Worm (Caenorhabditis elegans) whole organism, late embryonic: Measurements from ENCODE around the gene rpl-23.

Experiments used
- C08G9.2 ChIP-seq: sonication (generic microtip); optimal IDR thresholded peaks from 2 replicates; lab custom pipeline; 2016; ENCODE audit warnings: mild to moderate bottlenecking, missing genetic modification characterization, moderate library complexity, missing compliant biosample characterization
- F13H6.1 ChIP-seq: sonication (generic microtip); optimal IDR thresholded peaks from 2 replicates; lab custom pipeline; 2016; ENCODE audit warnings: missing genetic modification characterization, missing compliant biosample characterization
- K02D7.2 ChIP-seq: sonication (generic microtip); optimal IDR thresholded peaks from 2 replicates; lab custom pipeline; 2017; ENCODE audit warnings: mild to moderate bottlenecking, missing genetic modification characterization, missing compliant biosample characterization
- K09A11.1 ChIP-seq: sonication (generic microtip); optimal IDR thresholded peaks from 2 replicates; lab custom pipeline; 2017; ENCODE audit warnings: antibody characterized with exemption, mild to moderate bottlenecking, missing genetic modification characterization, missing compliant biosample characterization; ENCODE audit not compliant: insufficient read depth
- T23F11.4 ChIP-seq: fragments of 200-800 bp; sonication (Bioruptor generic); optimal IDR thresholded peaks from 2 replicates; lab custom pipeline; 2018; ENCODE audit warnings: mild to moderate bottlenecking, missing genetic modification characterization, missing compliant biosample characterization
- Y22D7AL.16 ChIP-seq: sonication (generic microtip); optimal IDR thresholded peaks from 2 replicates; lab custom pipeline; 2016; ENCODE audit warnings: missing genetic modification characterization, missing compliant biosample characterization
- ahr-1 ChIP-seq: sonication (generic microtip); optimal IDR thresholded peaks from 2 replicates; lab custom pipeline; 2016; ENCODE audit warnings: missing genetic modification characterization, missing compliant biosample characterization
- ceh-14 ChIP-seq: sonication (generic microtip); optimal IDR thresholded peaks from 2 replicates; lab custom pipeline; 2016; ENCODE audit warnings: missing genotype, missing genetic modification characterization, missing compliant biosample characterization
- ceh-18 ChIP-seq: sonication (generic microtip); optimal IDR thresholded peaks from 2 replicates; lab custom pipeline; 2016; ENCODE audit warnings: missing genetic modification characterization, missing compliant biosample characterization
- ceh-19 ChIP-seq: fragments of 200-800 bp; sonication (Bioruptor generic); optimal IDR thresholded peaks from 2 replicates; lab custom pipeline; 2018; ENCODE audit warnings: mild to moderate bottlenecking, missing genetic modification characterization, missing compliant biosample characterization
- ceh-2 ChIP-seq: sonication (generic microtip); optimal IDR thresholded peaks from 2 replicates; lab custom pipeline; 2016; ENCODE audit warnings: missing genotype, missing genetic modification characterization, missing compliant biosample characterization
- ceh-30 ChIP-seq: fragments of 150-350 bp; optimal IDR thresholded peaks from 2 replicates; lab custom pipeline; 2014; ENCODE audit warnings: missing biosample characterization, missing genetic modification characterization
- ceh-31 ChIP-seq: sonication (generic microtip); optimal IDR thresholded peaks from 2 replicates; lab custom pipeline; 2016; ENCODE audit warnings: missing genetic modification characterization, missing compliant biosample characterization
- ceh-48 ChIP-seq: sonication (generic microtip); optimal IDR thresholded peaks from 2 replicates; lab custom pipeline; 2016; ENCODE audit warnings: missing genetic modification characterization, inconsistent platforms, missing compliant biosample characterization
- ceh-9 ChIP-seq: sonication (generic microtip); optimal IDR thresholded peaks from 2 replicates; lab custom pipeline; 2016; ENCODE audit warnings: mild to moderate bottlenecking, missing genetic modification characterization, inconsistent platforms, missing compliant biosample characterization
- dmd-4 ChIP-seq: sonication (generic microtip); optimal IDR thresholded peaks from 2 replicates; lab custom pipeline; 2016; ENCODE audit warnings: borderline replicate concordance, missing genetic modification characterization, missing compliant biosample characterization
- elt-2 ChIP-seq: sonication (generic microtip); optimal IDR thresholded peaks from 2 replicates; lab custom pipeline; 2016; ENCODE audit warnings: missing genetic modification reagents, missing genetic modification characterization, missing compliant biosample characterization
- elt-4 ChIP-seq: sonication (generic microtip); optimal IDR thresholded peaks from 2 replicates; lab custom pipeline; 2016; ENCODE audit warnings: missing genetic modification characterization, missing compliant biosample characterization
- ets-4 ChIP-seq: sonication (generic microtip); optimal IDR thresholded peaks from 2 replicates; lab custom pipeline; 2016; ENCODE audit warnings: missing genetic modification characterization, missing compliant biosample characterization
- eyg-1 ChIP-seq: sonication (generic microtip); optimal IDR thresholded peaks from 2 replicates; lab custom pipeline; 2016; ENCODE audit warnings: missing genotype, missing genetic modification characterization, missing compliant biosample characterization
- fkh-10 ChIP-seq: fragments of 150-350 bp; optimal IDR thresholded peaks from 2 replicates; lab custom pipeline; 2014; ENCODE audit warnings: missing biosample characterization, missing genetic modification reagents, missing genetic modification characterization
- gmeb-2 ChIP-seq: sonication (generic microtip); optimal IDR thresholded peaks from 2 replicates; lab custom pipeline; 2016; ENCODE audit warnings: missing genetic modification characterization, inconsistent platforms, missing compliant biosample characterization
- hlh-13 ChIP-seq: fragments of 200-800 bp; sonication (Bioruptor generic); optimal IDR thresholded peaks from 2 replicates; lab custom pipeline; 2018; ENCODE audit warnings: mild to moderate bottlenecking, missing genetic modification characterization, missing compliant biosample characterization
- hlh-15 ChIP-seq: sonication (generic microtip); optimal IDR thresholded peaks from 2 replicates; lab custom pipeline; 2016; ENCODE audit warnings: missing genetic modification characterization, missing compliant biosample characterization
- hlh-30 ChIP-seq: sonication (generic microtip); optimal IDR thresholded peaks from 2 replicates; lab custom pipeline; 2017; ENCODE audit warnings: antibody characterized with exemption, missing genetic modification characterization, missing compliant biosample characterization; ENCODE audit not compliant: insufficient read depth
- hlh-6 ChIP-seq: sonication (generic microtip); optimal IDR thresholded peaks from 2 replicates; lab custom pipeline; 2016; ENCODE audit warnings: missing genotype, missing genetic modification characterization, missing compliant biosample characterization
- hlh-8 ChIP-seq: sonication (generic microtip); optimal IDR thresholded peaks from 2 replicates; lab custom pipeline; 2016; ENCODE audit warnings: missing genotype, missing genetic modification characterization, missing compliant biosample characterization
- lim-6 ChIP-seq: sonication (generic microtip); optimal IDR thresholded peaks from 2 replicates; lab custom pipeline; 2016; ENCODE audit warnings: missing genetic modification characterization, missing compliant biosample characterization
- lin-11 ChIP-seq: fragments of 200-800 bp; sonication (Bioruptor generic); optimal IDR thresholded peaks from 2 replicates; lab custom pipeline; 2018; ENCODE audit warnings: mild to moderate bottlenecking, missing genetic modification characterization, missing compliant biosample characterization
- nfya-1 ChIP-seq: sonication (generic microtip); optimal IDR thresholded peaks from 2 replicates; lab custom pipeline; 2017; ENCODE audit warnings: missing genetic modification characterization, mild to moderate bottlenecking, missing compliant biosample characterization, antibody characterized with exemption, moderate library complexity
- nhr-232 ChIP-seq: sonication (generic microtip); optimal IDR thresholded peaks from 2 replicates; lab custom pipeline; 2016; ENCODE audit warnings: missing genetic modification characterization, missing compliant biosample characterization
- npax-4 ChIP-seq: sonication (generic microtip); optimal IDR thresholded peaks from 2 replicates; lab custom pipeline; 2016; ENCODE audit warnings: missing genetic modification characterization, missing compliant biosample characterization
- odd-2 ChIP-seq: sonication (generic microtip); optimal IDR thresholded peaks from 2 replicates; lab custom pipeline; 2017; ENCODE audit warnings: antibody characterized with exemption, mild to moderate bottlenecking, missing genetic modification characterization, missing compliant biosample characterization
- pat-9 ChIP-seq: fragments of 200-800 bp; sonication (Bioruptor generic); optimal IDR thresholded peaks from 2 replicates; lab custom pipeline; 2018; ENCODE audit warnings: mild to moderate bottlenecking, missing genetic modification characterization, moderate library complexity, missing compliant biosample characterization
- pax-1 ChIP-seq: fragments of 150-350 bp; optimal IDR thresholded peaks from 2 replicates; lab custom pipeline; 2014; ENCODE audit warnings: missing biosample characterization, missing genetic modification characterization
- pha-2 ChIP-seq: sonication (generic microtip); optimal IDR thresholded peaks from 2 replicates; lab custom pipeline; 2017; ENCODE audit warnings: mild to moderate bottlenecking, missing genetic modification characterization, missing compliant biosample characterization
- pha-4 ChIP-seq: fragments of 150-350 bp; optimal IDR thresholded peaks from 2 replicates; lab custom pipeline; 2018; ENCODE audit warnings: missing biosample characterization, missing genetic modification reagents, missing genetic modification characterization
- pqm-1 ChIP-seq: sonication (generic microtip); optimal IDR thresholded peaks from 2 replicates; lab custom pipeline; 2016; ENCODE audit warnings: missing genetic modification characterization, missing compliant biosample characterization
- pros-1 ChIP-seq: fragments of 150-350 bp; optimal IDR thresholded peaks from 2 replicates; lab custom pipeline; 2014; ENCODE audit warnings: missing biosample characterization, missing genetic modification reagents, missing genetic modification characterization
- ref-2 ChIP-seq: sonication (generic microtip); optimal IDR thresholded peaks from 2 replicates; lab custom pipeline; 2016; ENCODE audit warnings: missing genetic modification characterization, missing compliant biosample characterization
- rnt-1 ChIP-seq: sonication (generic microtip); optimal IDR thresholded peaks from 2 replicates; lab custom pipeline; 2016; ENCODE audit warnings: missing genetic modification characterization, missing compliant biosample characterization
- sdc-2 ChIP-seq: sonication (generic microtip); optimal IDR thresholded peaks from 2 replicates; lab custom pipeline; 2016; ENCODE audit warnings: missing genotype, missing genetic modification characterization, missing compliant biosample characterization
- sox-2 ChIP-seq: fragments of 200-800 bp; sonication (Bioruptor generic); IDR thresholded peaks from 2 replicates; pipeline ENCODE4 v1.3.6; 2022; ENCODE audit warnings: missing genetic modification reagents, missing genetic modification characterization, missing compliant biosample characterization
- sox-4 ChIP-seq: sonication (generic microtip); optimal IDR thresholded peaks from 2 replicates; lab custom pipeline; 2017; ENCODE audit warnings: mild to moderate bottlenecking, missing genetic modification characterization, inconsistent platforms, missing compliant biosample characterization
- syd-9 ChIP-seq: sonication (generic microtip); optimal IDR thresholded peaks from 2 replicates; lab custom pipeline; 2016; ENCODE audit warnings: mild to moderate bottlenecking, missing genetic modification characterization, moderate library complexity, missing compliant biosample characterization
- tbx-2 ChIP-seq: sonication (generic microtip); optimal IDR thresholded peaks from 2 replicates; lab custom pipeline; 2016; ENCODE audit warnings: missing genetic modification characterization, missing compliant biosample characterization
- tbx-7 ChIP-seq: sonication (generic microtip); optimal IDR thresholded peaks from 2 replicates; lab custom pipeline; 2016; ENCODE audit warnings: missing genotype, missing genetic modification characterization, missing compliant biosample characterization
- ttx-3 ChIP-seq: sonication (generic microtip); optimal IDR thresholded peaks from 2 replicates; lab custom pipeline; 2016; ENCODE audit warnings: missing genetic modification reagents, missing genetic modification characterization, missing compliant biosample characterization
- unc-3 ChIP-seq, 2 experiments: fragments of 200-800 bp in 1 of 2; sonication (Bioruptor generic) in 1 of 2; sonication (generic microtip) in 1 of 2; conservative IDR thresholded peaks in 1 of 2; optimal IDR thresholded peaks in 1 of 2; 2 replicates each; pipeline versions ENCODE4 v1.3.6 to Lab custom; 2016 to 2022; ENCODE audit warnings: missing compliant biosample characterization in 2 of 2, missing genetic modification characterization in 2 of 2, missing genetic modification reagents in 1 of 2
- unc-42 ChIP-seq: sonication (generic microtip); optimal IDR thresholded peaks from 2 replicates; lab custom pipeline; 2016; ENCODE audit warnings: missing genotype, missing genetic modification characterization, missing compliant biosample characterization
- unc-55 ChIP-seq: sonication (generic microtip); optimal IDR thresholded peaks from 2 replicates; lab custom pipeline; 2017; ENCODE audit warnings: missing biosample characterization, missing genetic modification reagents, missing genetic modification characterization
- unc-86 ChIP-seq: sonication (generic microtip); optimal IDR thresholded peaks from 2 replicates; lab custom pipeline; 2016; ENCODE audit warnings: missing genetic modification characterization, missing compliant biosample characterization
- ztf-16 ChIP-seq: sonication (generic microtip); optimal IDR thresholded peaks from 2 replicates; lab custom pipeline; 2017; ENCODE audit warnings: missing genetic modification characterization, missing compliant biosample characterization

rpl-23 gene

ce11 chrIII:5678935-5679334, 27.0 kb downstream of the rpl-23 start, which contains the start of the genes ska-3 and rps-12:
Gene ska-3, minus strand, starts transcription at chrIII:5679005.
Gene rps-12, plus strand, starts transcription at chrIII:5679298.
- no peak for TF ChIP-seq K02D7.2
- no peak for TF ChIP-seq eyg-1
- peak; percentile 64 for TF ChIP-seq ceh-30
- no peak for TF ChIP-seq hlh-13 (GFP tag; lab: Kevin White, UChicago)
- TF ChIP-seq ceh-14 (tag; lab: Kevin White, UChicago), result peak; percentile 62
- TF ChIP-seq elt-4 (tag; lab: Kevin White, UChicago), result no peak
- TF ChIP-seq ztf-16, result peak; percentile 78
- no peak for TF ChIP-seq unc-3 (GFP tag; conservative IDR thresholded peaks at IDR 0.05; lab: Robert Waterston, UW)
- peak; percentile 56 for TF ChIP-seq unc-3 (tag; optimal IDR thresholded peaks at IDR 0.05; lab: Kevin White, UChicago)
- TF ChIP-seq ahr-1 (tag; lab: Kevin White, UChicago), result no peak
- TF ChIP-seq tbx-2 (tag; lab: Kevin White, UChicago), result peak; percentile 94
- no peak for TF ChIP-seq lim-6 (tag; lab: Kevin White, UChicago)
- TF ChIP-seq rnt-1 (tag; lab: Kevin White, UChicago), result peak; percentile 87
- TF ChIP-seq elt-2, result peak; percentile 69
- no peak for TF ChIP-seq sox-4 (tag; lab: Kevin White, UChicago)
- TF ChIP-seq odd-2 (tag; lab: Kevin White, UChicago), result no peak
- TF ChIP-seq T23F11.4 (GFP tag; lab: Kevin White, UChicago), result no peak
- TF ChIP-seq F13H6.1 (tag; lab: Kevin White, UChicago), result peak; percentile 21
- peak; percentile 74 for TF ChIP-seq unc-86
- peak; percentile 48 for TF ChIP-seq syd-9 (tag; lab: Kevin White, UChicago)
- peak; percentile 59 for TF ChIP-seq ceh-2
- TF ChIP-seq C08G9.2 (tag; lab: Kevin White, UChicago), result peak; percentile 35
- TF ChIP-seq tbx-7, result peak; percentile 41
- peak; percentile 94 for TF ChIP-seq ceh-18 (tag; lab: Kevin White, UChicago)
- peak; percentile 96 for TF ChIP-seq nfya-1 (tag; lab: Kevin White, UChicago)
- TF ChIP-seq hlh-30 (tag; lab: Kevin White, UChicago), result peak; percentile 70
- TF ChIP-seq pha-2 (tag; lab: Kevin White, UChicago), result peak; percentile 55
- peak; percentile 34 for TF ChIP-seq pqm-1
- TF ChIP-seq K09A11.1 (tag; lab: Kevin White, UChicago), result peak; percentile 52
- peak; percentile 89 for TF ChIP-seq ceh-31
- TF ChIP-seq Y22D7AL.16 (tag; lab: Kevin White, UChicago), result no peak
- peak; percentile 74 for TF ChIP-seq unc-55 (GFP tag; lab: Kevin White, UChicago)
- TF ChIP-seq pax-1 (tag; lab: Kevin White, UChicago), result peak; percentile 93
- TF ChIP-seq sox-2, result peak; percentile 24; the same call in 1 of the 2 replicates
- TF ChIP-seq fkh-10 (GFP tag; lab: Kevin White, UChicago), result no peak
- no peak for TF ChIP-seq hlh-6 (tag; lab: Kevin White, UChicago)
- peak; percentile 90 for TF ChIP-seq ref-2 (tag; lab: Kevin White, UChicago)
- TF ChIP-seq gmeb-2, result no peak
- TF ChIP-seq npax-4 (tag; lab: Kevin White, UChicago), result no peak
- peak; percentile 43 for TF ChIP-seq hlh-8 (tag; lab: Kevin White, UChicago)
- no peak for TF ChIP-seq ceh-19
- TF ChIP-seq ets-4 (tag; lab: Kevin White, UChicago), result peak; percentile 95
- no peak for TF ChIP-seq nhr-232 (tag; lab: Kevin White, UChicago)
- no peak for TF ChIP-seq ceh-9 (tag; lab: Kevin White, UChicago)
- peak; percentile 87 for TF ChIP-seq unc-42 (tag; lab: Kevin White, UChicago)
- no peak for TF ChIP-seq lin-11 (tag; lab: Kevin White, UChicago)
- peak; percentile 6 for TF ChIP-seq ttx-3
- TF ChIP-seq pros-1 (tag; lab: Kevin White, UChicago), result peak; percentile 74
- peak; percentile 82 for TF ChIP-seq ceh-48 (tag; lab: Kevin White, UChicago)
- no peak for TF ChIP-seq pha-4
- TF ChIP-seq pat-9, result peak; percentile 58
- peak; percentile 28 for TF ChIP-seq sdc-2 (tag; lab: Kevin White, UChicago)
- TF ChIP-seq dmd-4 (tag; lab: Kevin White, UChicago), result peak; percentile 67
- TF ChIP-seq hlh-15 (tag; lab: Kevin White, UChicago), result no peak
